Worm (Caenorhabditis elegans): ENCODE data around the gene srsx-33.

Gene srsx-33

ce11 chrV:11217394-11217793 lies 34.9 kb downstream of the srsx-33 start, which contains the start of gene cyp-29A2:
cyp-29A2 (plus strand) TSS chrV:11217583.
- TF ChIP-seq ama-1 (optimal IDR thresholded peaks at IDR 0.05): no peak
- TF ChIP-seq nfya-1 (tag; optimal IDR thresholded peaks at IDR 0.05): no peak
- TF ChIP-seq Y22D7AL.16 (tag; optimal IDR thresholded peaks at IDR 0.05): no peak
- TF ChIP-seq mec-3 (tag; optimal IDR thresholded peaks at IDR 0.05; ENCODE audit: borderline replicate concordance): no peak
- no peak for TF ChIP-seq fax-1 (tag; optimal IDR thresholded peaks at IDR 0.05)
- TF ChIP-seq sox-4 (tag; optimal IDR thresholded peaks at IDR 0.05): no peak
- no peak for TF ChIP-seq ceh-18 (tag; optimal IDR thresholded peaks at IDR 0.05)
- no peak for TF ChIP-seq madf-2 (tag; optimal IDR thresholded peaks at IDR 0.05)
- TF ChIP-seq ceh-14 (tag; optimal IDR thresholded peaks at IDR 0.05): no peak
- TF ChIP-seq lin-11 (tag; optimal IDR thresholded peaks at IDR 0.05): no peak
- TF ChIP-seq syd-9 (tag; optimal IDR thresholded peaks at IDR 0.05): no peak
- no peak for TF ChIP-seq tbx-2 (tag; optimal IDR thresholded peaks at IDR 0.05)
- no peak for TF ChIP-seq dve-1 (tag; optimal IDR thresholded peaks at IDR 0.05)
- TF ChIP-seq C38D4.7 (GFP tag; optimal IDR thresholded peaks at IDR 0.05): no peak

ce11 chrV:11216137-11216536 lies 36.2 kb downstream of the srsx-33 start:
- TF ChIP-seq ceh-24 (tag; optimal IDR thresholded peaks at IDR 0.05) (no peak), tbx-2 (tag; optimal IDR thresholded peaks at IDR 0.05) (no peak)

ce11 chrV:11214569-11214968 lies 37.8 kb downstream of the srsx-33 start:
- TF ChIP-seq lin-11 (tag; optimal IDR thresholded peaks at IDR 0.05): no peak
- TF ChIP-seq sdc-2 (tag; optimal IDR thresholded peaks at IDR 0.05): no peak
- no peak for TF ChIP-seq ceh-30 (tag; optimal IDR thresholded peaks at IDR 0.05)
- no peak for TF ChIP-seq ama-1 (optimal IDR thresholded peaks at IDR 0.05)
- TF ChIP-seq fax-1 (tag; optimal IDR thresholded peaks at IDR 0.05): no peak
- no peak for TF ChIP-seq ceh-22 (tag; optimal IDR thresholded peaks at IDR 0.05)
- no peak for TF ChIP-seq unc-42 (tag; optimal IDR thresholded peaks at IDR 0.05)
- no peak for TF ChIP-seq K09A11.1 (tag; optimal IDR thresholded peaks at IDR 0.05; ENCODE audit: insufficient read depth)
- no peak for TF ChIP-seq rnt-1 (tag; optimal IDR thresholded peaks at IDR 0.05)
- no peak for TF ChIP-seq gmeb-2 (tag; optimal IDR thresholded peaks at IDR 0.05)
- TF ChIP-seq pha-2 (tag; optimal IDR thresholded peaks at IDR 0.05): no peak
- TF ChIP-seq ceh-6 (GFP tag; optimal IDR thresholded peaks at IDR 0.05): no peak
- TF ChIP-seq T23F11.4 (GFP tag; optimal IDR thresholded peaks at IDR 0.05): no peak
- TF ChIP-seq mec-3 (tag; optimal IDR thresholded peaks at IDR 0.05; ENCODE audit: borderline replicate concordance): no peak
- no peak for TF ChIP-seq hlh-15 (tag; optimal IDR thresholded peaks at IDR 0.05)
- TF ChIP-seq tbx-7 (tag; optimal IDR thresholded peaks at IDR 0.05): no peak
- no peak for TF ChIP-seq pros-1 (tag; optimal IDR thresholded peaks at IDR 0.05)
- TF ChIP-seq ceh-14 (tag; optimal IDR thresholded peaks at IDR 0.05): no peak

ce11 chrV:11211323-11211722 lies 41.0 kb downstream of the srsx-33 start:
- TF ChIP-seq ceh-31 (tag; optimal IDR thresholded peaks at IDR 0.05) (no peak), ets-4 (tag; optimal IDR thresholded peaks at IDR 0.05) (no peak), hlh-6 (tag; optimal IDR thresholded peaks at IDR 0.05) (no peak), unc-3 (GFP tag; conservative IDR thresholded peaks at IDR 0.05) (no peak), unc-3 (tag; optimal IDR thresholded peaks at IDR 0.05) (no peak), tbx-2 (tag; optimal IDR thresholded peaks at IDR 0.05) (no peak)

ce11 chrV:11209452-11210188 lies 42.7 kb downstream of the srsx-33 start:
- no peak for TF ChIP-seq fax-1 (tag; optimal IDR thresholded peaks at IDR 0.05)
- no peak for TF ChIP-seq ttx-3 (tag; optimal IDR thresholded peaks at IDR 0.05)
- no peak for TF ChIP-seq ceh-14 (tag; optimal IDR thresholded peaks at IDR 0.05)

Measured in whole organism, late embryonic.